Fruit fly (Drosophila melanogaster): ENCODE measurements around the gene CG4597.

CG4597 gene

dm6 chr3L:5139312-5139711 is 10.0 kb downstream of the CG4597 start, which contains the start of the genes Tcs5 and CHMP2B:
TSS of gene Tcs5 (minus strand) at chr3L:5139395.
TSS of gene CHMP2B (plus strand) at chr3L:5139619.
- TF ChIP-seq Hr96 (GFP tag; optimal IDR thresholded peaks at IDR 0.05) = peak; percentile 100
- peak; percentile 100 for TF ChIP-seq toe (GFP tag; optimal IDR thresholded peaks at IDR 0.05)
- peak; percentile 100 for TF ChIP-seq CG12768 (GFP tag; optimal IDR thresholded peaks at IDR 0.05)
- peak; percentile 99 for TF ChIP-seq CG11617 (GFP tag; optimal IDR thresholded peaks at IDR 0.05)
- TF ChIP-seq cic (GFP tag; optimal IDR thresholded peaks at IDR 0.05) = peak; percentile 93
- peak; percentile 100 for TF ChIP-seq CG5204 (GFP tag; optimal IDR thresholded peaks at IDR 0.05)
- peak; percentile 100 for TF ChIP-seq CG7045 (GFP tag; optimal IDR thresholded peaks at IDR 0.05)
- no peak for TF ChIP-seq kay (GFP tag; ENCODE audit: borderline replicate concordance)
- peak; percentile 100 for TF ChIP-seq bab1 (GFP tag; optimal IDR thresholded peaks at IDR 0.05)
- TF ChIP-seq ovo (GFP tag; optimal IDR thresholded peaks at IDR 0.05) = peak; percentile 99
- TF ChIP-seq cnc (optimal IDR thresholded peaks at IDR 0.05) = no peak
- TF ChIP-seq tj (GFP tag; optimal IDR thresholded peaks at IDR 0.05) = peak; percentile 96
- peak; percentile 100 for TF ChIP-seq CG1620 (GFP tag; optimal IDR thresholded peaks at IDR 0.05)
- peak; percentile 100 for TF ChIP-seq Crg-1 (GFP tag; optimal IDR thresholded peaks at IDR 0.05)
- TF ChIP-seq CG14711 (tag; optimal IDR thresholded peaks at IDR 0.05) = peak; percentile 99
- TF ChIP-seq CG7101 (tag; optimal IDR thresholded peaks at IDR 0.05) = peak; percentile 100
- TF ChIP-seq Mnt (GFP tag; optimal IDR thresholded peaks at IDR 0.05) = peak; percentile 99
- TF ChIP-seq Clk (GFP tag; optimal IDR thresholded peaks at IDR 0.05) = peak; percentile 100
- peak; percentile 100 for TF ChIP-seq CG33017 (tag; optimal IDR thresholded peaks at IDR 0.05)
- peak; percentile 96 for TF ChIP-seq pad (GFP tag; optimal IDR thresholded peaks at IDR 0.05)

dm6 chr3L:5141380-5142101 is 12.2 kb downstream of the CG4597 start, which contains the start of the genes Dhrs4 and Gdap1:
TSS of gene Dhrs4 (minus strand) at chr3L:5141646.
TSS of gene Gdap1 (plus strand) at chr3L:5141953.
- TF ChIP-seq kay (GFP tag; ENCODE audit: borderline replicate concordance) = no peak
- no peak for TF ChIP-seq Crg-1 (GFP tag; optimal IDR thresholded peaks at IDR 0.05)
- no peak for TF ChIP-seq Clk (GFP tag; optimal IDR thresholded peaks at IDR 0.05)
- TF ChIP-seq tj (GFP tag; optimal IDR thresholded peaks at IDR 0.05) = peak; percentile 10
- no peak for TF ChIP-seq CG7045 (GFP tag; optimal IDR thresholded peaks at IDR 0.05)
- peak; percentile 39 for TF ChIP-seq CG12768 (GFP tag; optimal IDR thresholded peaks at IDR 0.05)

- no peak for TF ChIP-seq cnc (optimal IDR thresholded peaks at IDR 0.05)
- no peak for TF ChIP-seq kay (GFP tag; ENCODE audit: borderline replicate concordance)
- TF ChIP-seq pad (GFP tag; optimal IDR thresholded peaks at IDR 0.05) = no peak
- TF ChIP-seq CG7045 (GFP tag; optimal IDR thresholded peaks at IDR 0.05) = no peak
- TF ChIP-seq Mnt (GFP tag; optimal IDR thresholded peaks at IDR 0.05) = peak; percentile 31
- peak; percentile 21 for TF ChIP-seq bab1 (GFP tag; optimal IDR thresholded peaks at IDR 0.05)
- TF ChIP-seq CG7101 (tag; optimal IDR thresholded peaks at IDR 0.05) = no peak
- TF ChIP-seq Crg-1 (GFP tag; optimal IDR thresholded peaks at IDR 0.05) = no peak
- no peak for TF ChIP-seq CG33017 (tag; optimal IDR thresholded peaks at IDR 0.05)
- no peak for TF ChIP-seq CG1620 (GFP tag; optimal IDR thresholded peaks at IDR 0.05)
- peak; percentile 9 for TF ChIP-seq cic (GFP tag; optimal IDR thresholded peaks at IDR 0.05)
- TF ChIP-seq CG14711 (tag; optimal IDR thresholded peaks at IDR 0.05) = peak; percentile 14
- TF ChIP-seq Clk (GFP tag; optimal IDR thresholded peaks at IDR 0.05) = no peak
- no peak for TF ChIP-seq ovo (GFP tag; optimal IDR thresholded peaks at IDR 0.05)
- TF ChIP-seq CG12768 (GFP tag; optimal IDR thresholded peaks at IDR 0.05) = no peak
- TF ChIP-seq CG11617 (GFP tag; optimal IDR thresholded peaks at IDR 0.05) = peak; percentile 22
- peak; percentile 24 for TF ChIP-seq tj (GFP tag; optimal IDR thresholded peaks at IDR 0.05)
- no peak for TF ChIP-seq Hr96 (GFP tag; optimal IDR thresholded peaks at IDR 0.05)
- TF ChIP-seq CG5204 (GFP tag; optimal IDR thresholded peaks at IDR 0.05) = no peak
- no peak for TF ChIP-seq toe (GFP tag; optimal IDR thresholded peaks at IDR 0.05)
These were observed 16.5 kb downstream of the CG4597 start, which contains the start of the genes Fitm and AlaRS-m for dm6 chr3L:5145814-5146244. TSS of gene Fitm (minus strand) at chr3L:5146063. TSS of gene AlaRS-m (plus strand) at chr3L:5146098.

- TF ChIP-seq tj (GFP tag; optimal IDR thresholded peaks at IDR 0.05) (peak; percentile 81), CG7045 (GFP tag; optimal IDR thresholded peaks at IDR 0.05) (no peak), CG33017 (tag; optimal IDR thresholded peaks at IDR 0.05) (peak; percentile 16), kay (GFP tag; ENCODE audit: borderline replicate concordance) (no peak), pad (GFP tag; optimal IDR thresholded peaks at IDR 0.05) (peak; percentile 6), CG1620 (GFP tag; optimal IDR thresholded peaks at IDR 0.05) (peak; percentile 19), CG14711 (tag; optimal IDR thresholded peaks at IDR 0.05) (peak; percentile 11), Mnt (GFP tag; optimal IDR thresholded peaks at IDR 0.05) (peak; percentile 28), Crg-1 (GFP tag; optimal IDR thresholded peaks at IDR 0.05) (peak; percentile 48), Clk (GFP tag; optimal IDR thresholded peaks at IDR 0.05) (no peak), toe (GFP tag; optimal IDR thresholded peaks at IDR 0.05) (no peak), CG11617 (GFP tag; optimal IDR thresholded peaks at IDR 0.05) (peak; percentile 38), bab1 (GFP tag; optimal IDR thresholded peaks at IDR 0.05) (peak; percentile 46), ovo (GFP tag; optimal IDR thresholded peaks at IDR 0.05) (no peak), cic (GFP tag; optimal IDR thresholded peaks at IDR 0.05) (peak; percentile 44), CG12768 (GFP tag; optimal IDR thresholded peaks at IDR 0.05) (no peak), CG7101 (tag; optimal IDR thresholded peaks at IDR 0.05) (peak; percentile 39), cnc (optimal IDR thresholded peaks at IDR 0.05) (no peak)
These were observed 23.1 kb downstream of the CG4597 start, which contains the start of the genes Gen and Srp54k for dm6 chr3L:5152354-5152806. TSS of gene Gen (minus strand) at chr3L:5152376. TSS of gene Srp54k (plus strand) at chr3L:5152678.

- TF ChIP-seq Mnt (GFP tag; optimal IDR thresholded peaks at IDR 0.05) (no peak), toe (GFP tag; optimal IDR thresholded peaks at IDR 0.05) (no peak), CG7045 (GFP tag; optimal IDR thresholded peaks at IDR 0.05) (no peak), kay (GFP tag; ENCODE audit: borderline replicate concordance) (no peak), cnc (optimal IDR thresholded peaks at IDR 0.05) (no peak), ovo (GFP tag; optimal IDR thresholded peaks at IDR 0.05) (no peak), pad (GFP tag; optimal IDR thresholded peaks at IDR 0.05) (no peak), bab1 (GFP tag; optimal IDR thresholded peaks at IDR 0.05) (no peak), Clk (GFP tag; optimal IDR thresholded peaks at IDR 0.05) (no peak), CG12768 (GFP tag; optimal IDR thresholded peaks at IDR 0.05) (no peak), cic (GFP tag; optimal IDR thresholded peaks at IDR 0.05) (no peak), Crg-1 (GFP tag; optimal IDR thresholded peaks at IDR 0.05) (no peak), CG33017 (tag; optimal IDR thresholded peaks at IDR 0.05) (no peak), CG1620 (GFP tag; optimal IDR thresholded peaks at IDR 0.05) (no peak), CG5204 (GFP tag; optimal IDR thresholded peaks at IDR 0.05) (no peak), CG7101 (tag; optimal IDR thresholded peaks at IDR 0.05) (no peak), tj (GFP tag; optimal IDR thresholded peaks at IDR 0.05) (no peak), Hr96 (GFP tag; optimal IDR thresholded peaks at IDR 0.05) (no peak), CG14711 (tag; optimal IDR thresholded peaks at IDR 0.05) (no peak)
These were observed 25.8 kb downstream of the CG4597 start for dm6 chr3L:5154917-5155613.

Measured in whole organism, adult.